Worm (Caenorhabditis elegans): ENCODE results near the gene F59B2.13.
A peak's percentile ranks its signal among the peaks of the same experiment; 100 is the strongest.

ce11 chrIII:9053740-9054252 lies 26.9 kb upstream of the F59B2.13 start, which contains the start of gene R107.5:
- TF ChIP-seq flt-1 (GFP tag; IDR thresholded peaks at IDR 0.05) (peak; percentile 24; the same call in 1 of the 2 replicates), F13C5.2 (tag; optimal IDR thresholded peaks at IDR 0.05) (peak; percentile 66), hmg-4 (GFP tag; optimal IDR thresholded peaks at IDR 0.05) (peak; percentile 47), ama-1 (optimal IDR thresholded peaks at IDR 0.05) (no peak), hnd-1 (tag; optimal IDR thresholded peaks at IDR 0.05) (peak; percentile 31), tbx-37 (GFP tag; conservative IDR thresholded peaks at IDR 0.05) (no peak), aly-1 (tag; optimal IDR thresholded peaks at IDR 0.05) (no peak), tra-4 (tag; optimal IDR thresholded peaks at IDR 0.05) (peak; percentile 58)
